Fruit fly (Drosophila melanogaster) whole organism, embryonic: ENCODE data around the gene rho-4.
A peak's percentile ranks its signal among the peaks of the same experiment; 100 is the strongest.

Source experiments
- C15 ChIP-seq: fragments of 200-800 bp; sonication (Bioruptor generic); IDR thresholded peaks from 3 replicates; pipeline ENCODE4 v1.3.6; 2022; ENCODE audit warnings: missing biosample characterization, missing genetic modification characterization
- CG10431 ChIP-seq: fragments of 200-800 bp; sonication (Bioruptor generic); optimal IDR thresholded peaks from 3 replicates; lab custom pipeline; 2018; ENCODE audit warnings: missing biosample characterization, mild to moderate bottlenecking, missing genetic modification characterization
- CG10565 ChIP-seq: fragments of 200-800 bp; sonication (Bioruptor generic); optimal IDR thresholded peaks from 3 replicates; lab custom pipeline; 2016; ENCODE audit warnings: missing biosample characterization, mild to moderate bottlenecking, missing genetic modification characterization
- CG10654 ChIP-seq: fragments of 200-800 bp; sonication (Bioruptor generic); optimal IDR thresholded peaks from 2 replicates; lab custom pipeline; 2016; ENCODE audit warnings: missing biosample characterization, missing genetic modification characterization
- CG10959 ChIP-seq: fragments of 200-800 bp; sonication (Bioruptor generic); IDR thresholded peaks from 2 replicates; pipeline ENCODE4 v1.3.6; 2022; ENCODE audit warnings: missing biosample characterization, missing genetic modification characterization
- CG11504 ChIP-seq: fragments of 200-800 bp; sonication (Bioruptor generic); optimal IDR thresholded peaks from 3 replicates; lab custom pipeline; 2019; ENCODE audit warnings: missing biosample characterization, mild to moderate bottlenecking, missing genetic modification characterization, moderate library complexity
- CG11560 ChIP-seq: fragments of 200-800 bp; sonication (Bioruptor generic); IDR thresholded peaks from 3 replicates; pipeline ENCODE4 v1.3.6; 2022; ENCODE audit warnings: missing biosample characterization, missing genetic modification characterization
- CG14014 ChIP-seq: fragments of 200-800 bp; sonication (Bioruptor generic); IDR thresholded peaks from 2 replicates; pipeline ENCODE4 v1.3.6; 2022; ENCODE audit warnings: missing biosample characterization, missing genetic modification characterization
- CG15601 ChIP-seq: fragments of 200-800 bp; sonication (Bioruptor generic); optimal IDR thresholded peaks from 3 replicates; lab custom pipeline; 2019; ENCODE audit warnings: missing biosample characterization, mild to moderate bottlenecking, missing genetic modification characterization, moderate library complexity
- CG2202 ChIP-seq: fragments of 200-800 bp; sonication (Bioruptor generic); optimal IDR thresholded peaks from 2 replicates; lab custom pipeline; 2018; ENCODE audit warnings: missing biosample characterization, mild to moderate bottlenecking, missing genetic modification characterization
- CG3163 ChIP-seq: fragments of 200-800 bp; sonication (Bioruptor generic); optimal IDR thresholded peaks from 3 replicates; lab custom pipeline; 2016; ENCODE audit warnings: missing biosample characterization, missing genetic modification characterization
- CG32772 ChIP-seq: fragments of 200-800 bp; sonication (Bioruptor generic); IDR thresholded peaks from 2 replicates; pipeline ENCODE4 v1.3.6; 2022; ENCODE audit warnings: missing biosample characterization, missing genetic modification characterization
- CG3726 ChIP-seq: fragments of 200-800 bp; sonication (Bioruptor generic); IDR thresholded peaks from 3 replicates; pipeline ENCODE4, ENCODE4 v1.3.6; 2022; ENCODE audit warnings: missing biosample characterization, missing genetic modification characterization
- CG5180 ChIP-seq: fragments of 200-800 bp; sonication (Bioruptor generic); optimal IDR thresholded peaks from 3 replicates; lab custom pipeline; 2017; ENCODE audit warnings: missing biosample characterization, missing genetic modification characterization, mild to moderate bottlenecking, moderate library complexity, missing genetic modification reagents
- CG7271 ChIP-seq: fragments of 200-800 bp; sonication (Bioruptor generic); optimal IDR thresholded peaks from 2 replicates; lab custom pipeline; 2018; ENCODE audit warnings: missing biosample characterization, mild to moderate bottlenecking, missing genetic modification characterization, moderate library complexity
- CG7372 ChIP-seq: fragments of 200-800 bp; sonication (Bioruptor generic); IDR thresholded peaks from 2 replicates; pipeline ENCODE4 v1.3.6; 2022; ENCODE audit warnings: missing biosample characterization, missing genetic modification characterization
- CG7928 ChIP-seq: fragments of 200-800 bp; sonication (Bioruptor generic); optimal IDR thresholded peaks from 2 replicates; lab custom pipeline; 2017; ENCODE audit warnings: missing biosample characterization, mild to moderate bottlenecking, missing genetic modification characterization
- CG8388 ChIP-seq: fragments of 200-800 bp; sonication (Bioruptor generic); optimal IDR thresholded peaks from 2 replicates; lab custom pipeline; 2019; ENCODE audit warnings: missing biosample characterization, mild to moderate bottlenecking, missing genetic modification characterization, moderate library complexity
- CG9932 ChIP-seq: fragments of 200-800 bp; sonication (Bioruptor generic); IDR thresholded peaks from 2 replicates; pipeline ENCODE4 v1.3.6; 2022; ENCODE audit warnings: missing biosample characterization, missing genetic modification characterization
- D19B ChIP-seq: fragments of 200-800 bp; sonication (Bioruptor generic); optimal IDR thresholded peaks from 2 replicates; lab custom pipeline; 2017; ENCODE audit warnings: missing biosample characterization, mild to moderate bottlenecking, missing genetic modification characterization
- Dek ChIP-seq: fragments of 200-800 bp; sonication (Bioruptor generic); optimal IDR thresholded peaks from 3 replicates; lab custom pipeline; 2019; ENCODE audit warnings: missing biosample characterization, mild to moderate bottlenecking, missing genetic modification characterization, moderate library complexity
- Dfd ChIP-seq, 2 experiments: fragments of >200 bp; optimal IDR thresholded peaks; 2 replicates each; lab custom pipeline; 2017; ENCODE audit warnings: missing biosample characterization in 2 of 2, missing genetic modification characterization in 2 of 2
- Dp ChIP-seq: fragments of 200-800 bp; sonication (Bioruptor generic); optimal IDR thresholded peaks from 2 replicates; lab custom pipeline; 2018; ENCODE audit warnings: missing biosample characterization, mild to moderate bottlenecking, missing genetic modification characterization, moderate library complexity
- HLH3B ChIP-seq: fragments of 200-800 bp; sonication (Bioruptor generic); IDR thresholded peaks from 2 replicates; pipeline ENCODE4 v1.3.6; 2022; ENCODE audit warnings: missing biosample characterization, missing genetic modification characterization
- Hand ChIP-seq: fragments of 200-800 bp; sonication (Bioruptor generic); optimal IDR thresholded peaks from 2 replicates; lab custom pipeline; 2017; ENCODE audit warnings: mild to moderate bottlenecking, missing biosample characterization, missing genetic modification reagents, missing genetic modification characterization
- HmgD ChIP-seq: fragments of 200-800 bp; sonication (Bioruptor generic); optimal IDR thresholded peaks from 3 replicates; lab custom pipeline; 2016; ENCODE audit warnings: missing biosample characterization, missing genetic modification characterization
- Hr3 ChIP-seq: fragments of 200-800 bp; sonication (Bioruptor generic); optimal IDR thresholded peaks from 3 replicates; lab custom pipeline; 2016; ENCODE audit warnings: missing biosample characterization, missing genetic modification characterization
- MBD-R2 ChIP-seq: fragments of 200-800 bp; sonication (Bioruptor generic); IDR thresholded peaks from 2 replicates; pipeline ENCODE4 v1.3.6; 2022; ENCODE audit warnings: missing biosample characterization, missing genetic modification characterization
- MESR4 ChIP-seq: fragments of 200-800 bp; sonication (Bioruptor generic); optimal IDR thresholded peaks from 2 replicates; lab custom pipeline; 2018; ENCODE audit warnings: missing biosample characterization, mild to moderate bottlenecking, missing genetic modification characterization, moderate library complexity
- Nf-YB ChIP-seq: fragments of 200-800 bp; sonication (Bioruptor generic); optimal IDR thresholded peaks from 3 replicates; lab custom pipeline; 2019; ENCODE audit warnings: missing biosample characterization, mild to moderate bottlenecking, missing genetic modification characterization, moderate library complexity
- Nf-YC ChIP-seq: fragments of 200-800 bp; optimal IDR thresholded peaks from 3 replicates; lab custom pipeline; 2019; ENCODE audit warnings: missing biosample characterization, mild to moderate bottlenecking, missing genetic modification characterization, moderate library complexity
- Ravus ChIP-seq: fragments of 200-800 bp; sonication (Bioruptor generic); IDR thresholded peaks from 2 replicates; pipeline ENCODE4 v1.3.6; 2022; ENCODE audit warnings: missing biosample characterization, missing genetic modification characterization
- TFAM ChIP-seq: fragments of 200-800 bp; sonication (Bioruptor generic); optimal IDR thresholded peaks from 2 replicates; lab custom pipeline; 2017; ENCODE audit warnings: missing biosample characterization, missing genetic modification characterization, inconsistent platforms
- al ChIP-seq: fragments of 200-800 bp; sonication (Bioruptor generic); IDR thresholded peaks from 2 replicates; pipeline ENCODE4 v1.3.6; 2022; ENCODE audit warnings: missing biosample characterization, missing genetic modification characterization
- ara ChIP-seq: fragments of 200-800 bp; sonication (Bioruptor generic); IDR thresholded peaks from 2 replicates; pipeline ENCODE4 v1.3.6; 2022; ENCODE audit warnings: missing biosample characterization, missing genetic modification characterization
- cad ChIP-seq: fragments of >200 bp; optimal IDR thresholded peaks from 2 replicates; lab custom pipeline; 2017; ENCODE audit warnings: missing biosample characterization, missing genetic modification characterization
- dysf ChIP-seq: fragments of 200-800 bp; sonication (Bioruptor generic); IDR thresholded peaks from 3 replicates; pipeline ENCODE4 v1.3.6; 2022; ENCODE audit warnings: missing biosample characterization, missing genetic modification characterization
- gem ChIP-seq: fragments of 200-800 bp; sonication (Bioruptor generic); optimal IDR thresholded peaks from 2 replicates; lab custom pipeline; 2019; ENCODE audit warnings: missing biosample characterization, mild to moderate bottlenecking, missing genetic modification characterization, moderate library complexity
- grau ChIP-seq: fragments of 200-800 bp; optimal IDR thresholded peaks from 3 replicates; lab custom pipeline; 2019; ENCODE audit warnings: missing biosample characterization, mild to moderate bottlenecking, missing genetic modification characterization, moderate library complexity
- ind ChIP-seq: fragments of 200-800 bp; sonication (Bioruptor generic); optimal IDR thresholded peaks from 3 replicates; lab custom pipeline; 2016; ENCODE audit warnings: missing biosample characterization, missing genetic modification characterization
- mirr ChIP-seq: fragments of 200-800 bp; sonication (Bioruptor generic); optimal IDR thresholded peaks from 3 replicates; lab custom pipeline; 2018; ENCODE audit warnings: missing biosample characterization, mild to moderate bottlenecking, missing genetic modification characterization
- mld ChIP-seq: fragments of 200-800 bp; sonication (Bioruptor generic); IDR thresholded peaks from 3 replicates; pipeline ENCODE4 v1.3.6; 2022; ENCODE audit warnings: missing biosample characterization, missing genetic modification characterization; ENCODE audit not compliant: partially characterized antibody
- psq ChIP-seq: fragments of 200-800 bp; sonication (Bioruptor generic); optimal IDR thresholded peaks from 2 replicates; lab custom pipeline; 2017; ENCODE audit warnings: missing biosample characterization, missing genetic modification characterization
- sim ChIP-seq: fragments of 200-800 bp; sonication (Bioruptor generic); IDR thresholded peaks from 2 replicates; pipeline ENCODE4 v1.3.6; 2022; ENCODE audit warnings: missing biosample characterization, missing genetic modification characterization
- sima ChIP-seq: fragments of 200-800 bp; sonication (Bioruptor generic); optimal IDR thresholded peaks from 2 replicates; lab custom pipeline; 2016; ENCODE audit warnings: missing biosample characterization, missing genetic modification characterization
- so ChIP-seq: fragments of 200-800 bp; sonication (Bioruptor generic); IDR thresholded peaks from 3 replicates; pipeline ENCODE4 v1.3.6; 2022; ENCODE audit warnings: missing biosample characterization, missing genetic modification characterization
- sob ChIP-seq: fragments of 200-800 bp; sonication (Bioruptor generic); IDR thresholded peaks from 2 replicates; pipeline ENCODE4 v1.3.6; 2022; ENCODE audit warnings: missing biosample characterization, missing genetic modification characterization
- tx ChIP-seq: fragments of 200-800 bp; sonication (Bioruptor generic); optimal IDR thresholded peaks from 2 replicates; lab custom pipeline; 2016; ENCODE audit warnings: missing biosample characterization, missing genetic modification characterization
- usp ChIP-seq: fragments of >200 bp; optimal IDR thresholded peaks from 2 replicates; lab custom pipeline; 2017; ENCODE audit warnings: missing biosample characterization, missing genetic modification characterization
- wek ChIP-seq: fragments of 200-800 bp; sonication (Bioruptor generic); optimal IDR thresholded peaks from 3 replicates; lab custom pipeline; 2018; ENCODE audit warnings: missing biosample characterization, mild to moderate bottlenecking, missing genetic modification characterization, moderate library complexity
- wor ChIP-seq: fragments of 200-800 bp; sonication (Bioruptor generic); IDR thresholded peaks from 2 replicates; pipeline ENCODE4 v1.3.6; 2022; ENCODE audit warnings: missing biosample characterization, missing genetic modification characterization
- z ChIP-seq: fragments of 200-800 bp; sonication (Bioruptor generic); IDR thresholded peaks from 3 replicates; pipeline ENCODE4 v1.3.6; 2022; ENCODE audit warnings: missing biosample characterization, missing genetic modification characterization
- zfh2 ChIP-seq: fragments of 200-800 bp; sonication (Bioruptor generic); optimal IDR thresholded peaks from 2 replicates; lab custom pipeline; 2016; ENCODE audit warnings: missing biosample characterization, missing genetic modification characterization

rho-4 gene

DNA sequence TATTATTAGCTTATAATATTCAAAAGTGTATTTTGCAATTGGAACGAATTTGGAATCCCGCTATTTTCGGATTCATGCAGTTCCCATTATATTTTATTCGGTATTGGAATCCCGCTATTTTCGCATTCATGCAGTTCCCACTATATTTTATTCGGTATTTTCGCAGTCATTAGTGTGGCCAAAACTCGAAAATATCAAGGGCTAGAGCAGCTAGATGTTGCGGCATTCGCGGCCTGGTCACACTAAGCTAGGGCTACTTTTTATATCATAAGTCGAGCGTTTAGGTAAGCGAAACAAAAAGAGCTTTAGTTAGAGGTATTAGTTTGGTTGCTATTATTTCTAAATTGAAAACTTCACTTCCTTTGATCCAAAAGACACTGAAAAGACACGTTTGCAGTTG lies 20.8 kb upstream of the rho-4 start (continued):
- TF ChIP-seq CG11504 (tag; lab: Kevin White, UChicago), result no peak
- TF ChIP-seq cad (GFP tag; lab: Kevin White, UChicago), result no peak
- no peak for TF ChIP-seq mld (GFP tag; lab: Robert Waterston, UW)
- no peak for TF ChIP-seq CG5180
- TF ChIP-seq so (GFP tag; lab: Robert Waterston, UW), result no peak
- TF ChIP-seq TFAM, result no peak
- no peak for TF ChIP-seq C15 (GFP tag; lab: Robert Waterston, UW)
- TF ChIP-seq Dfd (GFP tag; optimal IDR thresholded peaks at IDR 0.05; lab: Kevin White, UChicago), result no peak
- no peak for TF ChIP-seq sim (GFP tag; lab: Robert Waterston, UW)
- no peak for TF ChIP-seq z (GFP tag; lab: Robert Waterston, UW)
- no peak for TF ChIP-seq CG10565 (GFP tag; lab: Kevin White, UChicago)
- TF ChIP-seq CG11560 (tag; lab: Robert Waterston, UW), result no peak
- TF ChIP-seq CG10654 (GFP tag; lab: Kevin White, UChicago), result no peak
- no peak for TF ChIP-seq zfh2
- TF ChIP-seq ind (GFP tag; lab: Kevin White, UChicago), result no peak
- no peak for TF ChIP-seq CG9932 (GFP tag; lab: Robert Waterston, UW)
- TF ChIP-seq grau (tag; lab: Kevin White, UChicago), result peak; percentile 5
- TF ChIP-seq psq, result no peak
- no peak for TF ChIP-seq Nf-YC (tag; lab: Kevin White, UChicago)
- no peak for TF ChIP-seq CG3726
- TF ChIP-seq Ravus (GFP tag; lab: Robert Waterston, UW), result no peak
- TF ChIP-seq CG14014 (GFP tag; lab: Robert Waterston, UW), result no peak
- no peak for TF ChIP-seq wek
- TF ChIP-seq CG32772, result no peak
- TF ChIP-seq gem (tag; lab: Kevin White, UChicago), result no peak
- no peak for TF ChIP-seq HmgD
- TF ChIP-seq mirr (GFP tag; lab: Kevin White, UChicago), result no peak
- TF ChIP-seq CG7271 (tag; lab: Kevin White, UChicago), result no peak
- no peak for TF ChIP-seq Hr3 (GFP tag; lab: Kevin White, UChicago)
- TF ChIP-seq CG8388 (GFP tag; lab: Kevin White, UChicago), result no peak
- TF ChIP-seq Dek (tag; lab: Kevin White, UChicago), result no peak
- TF ChIP-seq Hand (GFP tag; lab: Kevin White, UChicago), result no peak
- no peak for TF ChIP-seq Nf-YB (GFP tag; lab: Kevin White, UChicago)
- TF ChIP-seq MESR4 (GFP tag; lab: Kevin White, UChicago), result peak; percentile 45
- peak; percentile 32 for TF ChIP-seq CG15601 (tag; lab: Kevin White, UChicago)
- peak; percentile 21; the same call in 1 of the 2 replicates for TF ChIP-seq MBD-R2
- TF ChIP-seq CG2202, result no peak
- no peak for TF ChIP-seq sob (GFP tag; lab: Robert Waterston, UW)
- TF ChIP-seq CG10431 (GFP tag; lab: Kevin White, UChicago), result peak; percentile 2
- TF ChIP-seq usp (GFP tag; lab: Kevin White, UChicago), result no peak
- TF ChIP-seq tx (GFP tag; lab: Kevin White, UChicago), result no peak
- TF ChIP-seq ara (GFP tag; lab: Robert Waterston, UW), result no peak
- TF ChIP-seq CG10959 (GFP tag; lab: Robert Waterston, UW), result no peak
- no peak for TF ChIP-seq CG7372 (GFP tag; lab: Robert Waterston, UW)
- no peak for TF ChIP-seq HLH3B
- no peak for TF ChIP-seq CG3163 (GFP tag; lab: Kevin White, UChicago)
- TF ChIP-seq Dp, result peak; percentile 43
- no peak for TF ChIP-seq D19B (GFP tag; lab: Kevin White, UChicago)
- TF ChIP-seq sima (GFP tag; lab: Kevin White, UChicago), result no peak
- no peak for TF ChIP-seq dysf (GFP tag; lab: Robert Waterston, UW)
- TF ChIP-seq CG7928 (GFP tag; lab: Kevin White, UChicago), result peak; percentile 78
- TF ChIP-seq wor, result no peak
- TF ChIP-seq al (GFP tag; lab: Robert Waterston, UW), result no peak
